Worm (Caenorhabditis elegans) whole organism, midembryonic: ENCODE data around the gene C49C3.10.

Experiments used
- T22C8.4 ChIP-seq: fragments of 200-800 bp; sonication (Bioruptor generic); IDR thresholded peaks from 2 replicates; pipeline ENCODE4 v1.3.6; 2022; ENCODE audit warnings: missing genetic modification characterization, missing compliant biosample characterization
- cog-1 ChIP-seq: sonication (generic microtip); optimal IDR thresholded peaks from 2 replicates; lab custom pipeline; 2016; ENCODE audit warnings: missing genetic modification characterization, missing compliant biosample characterization
- flt-1 ChIP-seq: fragments of 200-800 bp; sonication (Bioruptor generic); IDR thresholded peaks from 2 replicates; pipeline ENCODE4 v1.3.6; 2022; ENCODE audit warnings: missing genetic modification characterization, missing compliant biosample characterization
- klf-2 ChIP-seq: fragments of 200-800 bp; sonication (Bioruptor generic); conservative IDR thresholded peaks from 2 replicates; pipeline ENCODE4 v1.3.6; 2022; ENCODE audit warnings: missing genetic modification reagents, missing genetic modification characterization, missing compliant biosample characterization
- med-1 ChIP-seq: sonication (generic microtip); optimal IDR thresholded peaks from 2 replicates; lab custom pipeline; 2017; ENCODE audit warnings: missing genetic modification characterization, mild to moderate bottlenecking, missing compliant biosample characterization, antibody characterized with exemption, missing genetic modification reagents; ENCODE audit not compliant: insufficient read depth
- ref-1 ChIP-seq: fragments of 200-800 bp; sonication (Bioruptor generic); conservative IDR thresholded peaks from 2 replicates; pipeline ENCODE4 v1.3.6; 2022; ENCODE audit warnings: missing genetic modification reagents, missing genetic modification characterization, missing compliant biosample characterization
- tab-1 ChIP-seq: fragments of 200-800 bp; sonication (Bioruptor generic); IDR thresholded peaks from 2 replicates; pipeline ENCODE4 v1.3.6; 2022; ENCODE audit warnings: missing genetic modification characterization, missing compliant biosample characterization
- ztf-23 ChIP-seq: fragments of 200-800 bp; sonication (Bioruptor generic); IDR thresholded peaks from 2 replicates; pipeline ENCODE4 v1.3.6; 2022; ENCODE audit warnings: missing genetic modification reagents, missing genetic modification characterization, missing compliant biosample characterization
- ztf-29 ChIP-seq: fragments of 200-800 bp; sonication (Bioruptor generic); IDR thresholded peaks from 2 replicates; pipeline ENCODE4 v1.3.6; 2022; ENCODE audit warnings: missing genetic modification reagents, missing genetic modification characterization, missing compliant biosample characterization

C49C3.10 gene

ce11 chrIV:17338920-17339510 is at the start of gene C49C3.10:
C49C3.10 (minus strand) TSS chrIV:17338970.
- no peak for TF ChIP-seq T22C8.4
- no peak for TF ChIP-seq ref-1 (GFP tag; lab: Robert Waterston, UW)
- TF ChIP-seq klf-2 (GFP tag; lab: Robert Waterston, UW) = no peak
- no peak for TF ChIP-seq tab-1

DNA sequence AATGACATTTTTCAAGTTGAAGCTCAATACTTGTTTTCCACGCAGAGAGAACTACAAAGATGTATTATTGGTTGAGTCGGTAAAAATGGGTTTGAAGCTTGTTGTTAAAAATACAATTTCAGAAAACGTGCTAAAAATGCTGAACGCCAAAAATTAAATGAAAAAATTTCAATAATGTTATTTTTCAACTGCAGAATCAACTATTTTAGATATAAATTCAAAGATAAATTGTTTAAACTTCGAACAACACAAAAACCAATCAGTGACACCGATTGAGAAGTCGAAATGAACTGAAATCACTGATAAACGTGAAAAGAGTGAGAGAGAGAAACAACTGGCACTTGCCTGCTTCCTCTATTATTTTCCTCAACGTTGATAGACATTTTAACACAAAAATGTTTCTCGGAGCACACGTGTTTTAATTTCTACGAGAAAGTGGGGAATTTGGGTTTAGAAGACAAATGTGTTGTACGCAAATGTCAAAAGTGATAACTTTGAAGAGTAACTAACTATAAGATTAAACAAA is 48.7 kb upstream of the C49C3.10 start, which contains the start of gene T02D1.8:
Gene T02D1.8, minus strand, starts transcription at position 51 of the 526 bp plus-strand sequence.
- no peak for TF ChIP-seq T22C8.4
- no peak for TF ChIP-seq ztf-29 (GFP tag; lab: Robert Waterston, UW)
- TF ChIP-seq med-1 = no peak
- TF ChIP-seq cog-1 (tag; lab: Kevin White, UChicago) = no peak
- no peak for TF ChIP-seq ztf-23 (GFP tag; lab: Robert Waterston, UW)
- no peak for TF ChIP-seq tab-1
- no peak for TF ChIP-seq flt-1 (GFP tag; lab: Robert Waterston, UW)
- no peak for TF ChIP-seq klf-2 (GFP tag; lab: Robert Waterston, UW)
- no peak for TF ChIP-seq ref-1 (GFP tag; lab: Robert Waterston, UW)

DNA sequence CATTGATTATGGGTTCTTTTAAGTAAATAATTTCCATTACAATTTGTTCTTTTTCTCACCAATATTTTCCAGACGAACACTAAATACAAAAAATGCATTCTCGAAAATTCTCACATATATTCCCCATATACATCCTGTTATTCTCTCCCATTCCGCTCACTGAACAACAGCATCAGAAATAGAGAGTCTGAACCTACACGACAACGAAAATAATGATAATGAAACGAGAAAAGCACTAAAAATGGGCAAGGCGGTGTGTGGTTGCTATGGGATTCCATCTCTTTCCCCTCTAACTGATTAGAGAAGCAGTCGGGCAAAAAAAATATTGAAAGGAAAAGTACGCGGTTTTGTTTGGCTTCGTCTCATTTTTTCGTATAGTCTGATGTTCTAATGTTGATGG is 44.3 kb upstream of the C49C3.10 start, which contains the start of gene C30H6.12:
Gene C30H6.12, plus strand, starts transcription at position 301 of the 400 bp plus-strand sequence.
- TF ChIP-seq T22C8.4 (no peak), ztf-23 (GFP tag; lab: Robert Waterston, UW) (no peak), tab-1 (no peak), ztf-29 (GFP tag; lab: Robert Waterston, UW) (no peak), ref-1 (GFP tag; lab: Robert Waterston, UW) (no peak), cog-1 (tag; lab: Kevin White, UChicago) (no peak), med-1 (no peak), klf-2 (GFP tag; lab: Robert Waterston, UW) (no peak), flt-1 (GFP tag; lab: Robert Waterston, UW) (no peak)

DNA sequence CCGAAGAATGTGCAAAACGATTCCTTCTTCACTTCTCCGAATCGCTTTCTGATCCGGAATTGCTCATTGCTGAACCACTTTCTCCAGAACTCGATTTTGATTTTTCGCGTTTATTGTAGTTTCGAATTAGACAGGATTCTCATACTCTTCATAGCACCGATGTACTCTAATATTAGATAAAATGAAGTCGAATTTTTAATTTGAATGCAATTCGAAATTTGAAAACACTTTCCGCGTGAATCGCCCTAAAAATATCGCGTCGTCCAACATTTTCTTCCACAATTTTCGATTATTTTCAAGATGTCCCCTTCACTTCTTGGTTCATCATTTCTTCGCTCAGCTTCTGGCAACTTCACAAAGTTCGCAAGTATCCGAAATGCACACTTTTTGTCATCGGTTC is 43.3 kb upstream of the C49C3.10 start, which contains the start of gene C30H6.8:
Gene C30H6.8, plus strand, starts transcription at position 301 of the 400 bp plus-strand sequence.
- TF ChIP-seq ztf-23 (GFP tag; lab: Robert Waterston, UW) (no peak), T22C8.4 (no peak), med-1 (no peak), flt-1 (GFP tag; lab: Robert Waterston, UW) (no peak), ztf-29 (GFP tag; lab: Robert Waterston, UW) (no peak), tab-1 (no peak), cog-1 (tag; lab: Kevin White, UChicago) (no peak), ref-1 (GFP tag; lab: Robert Waterston, UW) (no peak), klf-2 (GFP tag; lab: Robert Waterston, UW) (no peak)

- TF ChIP-seq flt-1 (GFP tag; lab: Robert Waterston, UW) = no peak
- no peak for TF ChIP-seq klf-2 (GFP tag; lab: Robert Waterston, UW)
- no peak for TF ChIP-seq T22C8.4
- TF ChIP-seq tab-1 = no peak
- no peak for TF ChIP-seq ztf-29 (GFP tag; lab: Robert Waterston, UW)
- no peak for TF ChIP-seq ztf-23 (GFP tag; lab: Robert Waterston, UW)
- TF ChIP-seq ref-1 (GFP tag; lab: Robert Waterston, UW) = no peak
- no peak for TF ChIP-seq cog-1 (tag; lab: Kevin White, UChicago)
- TF ChIP-seq med-1 = no peak
Observed at ce11 chrIV:17380061-17380680, 41.4 kb upstream of the C49C3.10 start, which contains the start of the genes C30H6.9 and dlat-2. C30H6.9 (minus strand) TSS chrIV:17380170. dlat-2 (plus strand) TSS chrIV:17380626.

DNA sequence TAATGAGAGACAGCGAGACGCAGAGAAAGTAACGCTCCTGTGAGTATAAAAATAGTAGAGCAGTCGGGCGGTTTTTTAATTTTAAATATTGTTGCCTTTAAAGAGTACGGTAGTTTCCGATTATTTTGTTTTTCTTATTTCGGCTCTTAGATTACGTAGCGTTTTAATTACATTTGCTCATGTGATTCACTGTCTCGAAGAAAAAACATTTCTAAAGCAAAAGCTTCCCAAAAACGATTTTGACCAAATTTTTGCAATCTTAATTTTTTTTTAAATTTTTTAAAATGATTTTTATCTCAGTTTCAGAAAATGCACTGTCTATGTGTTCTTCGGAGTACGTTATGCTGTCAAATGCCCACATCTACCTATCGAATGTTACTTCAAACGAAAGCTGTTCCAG is 37.4 kb upstream of the C49C3.10 start, which contains the start of gene haf-1:
Gene haf-1, plus strand, starts transcription at position 301 of the 400 bp plus-strand sequence.
- TF ChIP-seq tab-1 (no peak), flt-1 (GFP tag; lab: Robert Waterston, UW) (no peak), med-1 (no peak), cog-1 (tag; lab: Kevin White, UChicago) (no peak), ref-1 (GFP tag; lab: Robert Waterston, UW) (no peak), T22C8.4 (no peak), ztf-29 (GFP tag; lab: Robert Waterston, UW) (no peak), klf-2 (GFP tag; lab: Robert Waterston, UW) (no peak), ztf-23 (GFP tag; lab: Robert Waterston, UW) (no peak)

ce11 chrIV:17371469-17371868 is 32.7 kb upstream of the C49C3.10 start, which contains the start of gene C30H6.5:
C30H6.5 (plus strand) TSS chrIV:17371769.
- no peak for TF ChIP-seq ztf-23 (GFP tag; lab: Robert Waterston, UW)
- no peak for TF ChIP-seq cog-1 (tag; lab: Kevin White, UChicago)
- TF ChIP-seq tab-1 = no peak
- no peak for TF ChIP-seq flt-1 (GFP tag; lab: Robert Waterston, UW)
- TF ChIP-seq klf-2 (GFP tag; lab: Robert Waterston, UW) = no peak
- TF ChIP-seq med-1 = no peak
- no peak for TF ChIP-seq ztf-29 (GFP tag; lab: Robert Waterston, UW)

- TF ChIP-seq ztf-29 (GFP tag; lab: Robert Waterston, UW) (no peak), ztf-23 (GFP tag; lab: Robert Waterston, UW) (no peak), cog-1 (tag; lab: Kevin White, UChicago) (no peak), tab-1 (no peak), med-1 (no peak), T22C8.4 (no peak), ref-1 (GFP tag; lab: Robert Waterston, UW) (no peak), klf-2 (GFP tag; lab: Robert Waterston, UW) (no peak), flt-1 (GFP tag; lab: Robert Waterston, UW) (no peak)
Observed at ce11 chrIV:17368292-17368691, 29.5 kb upstream of the C49C3.10 start, which contains the start of gene trh-1. trh-1 (plus strand) TSS chrIV:17368592.

DNA sequence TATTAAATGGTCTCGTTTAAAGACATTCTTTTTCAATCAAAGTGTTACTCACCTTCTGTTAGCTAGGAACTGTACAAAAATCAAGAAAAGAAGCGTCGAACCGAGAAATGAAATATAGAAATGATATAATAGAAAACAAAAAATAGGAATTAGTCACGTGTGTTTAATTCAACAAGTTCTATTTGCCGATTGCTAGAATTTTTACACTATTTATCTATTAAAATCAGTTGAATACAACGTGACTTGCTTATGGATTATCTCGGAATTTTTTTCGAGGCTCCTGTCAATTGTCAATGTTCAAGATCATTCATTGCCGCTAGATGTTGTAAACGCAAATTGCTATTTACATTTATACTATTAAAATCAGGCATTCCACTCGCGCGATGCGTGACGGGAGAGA is 28.5 kb upstream of the C49C3.10 start, which contains the start of gene zipt-17:
Gene zipt-17, minus strand, starts transcription at position 101 of the 400 bp plus-strand sequence.
- TF ChIP-seq klf-2 (GFP tag; lab: Robert Waterston, UW) = no peak
- no peak for TF ChIP-seq cog-1 (tag; lab: Kevin White, UChicago)
- TF ChIP-seq ztf-23 (GFP tag; lab: Robert Waterston, UW) = no peak
- no peak for TF ChIP-seq flt-1 (GFP tag; lab: Robert Waterston, UW)
- TF ChIP-seq ref-1 (GFP tag; lab: Robert Waterston, UW) = no peak
- TF ChIP-seq med-1 = no peak
- TF ChIP-seq ztf-29 (GFP tag; lab: Robert Waterston, UW) = no peak
